Fruit fly (Drosophila melanogaster) whole organism, pupa: ENCODE data around the gene Kr-h2.

Source experiments
- CG10348 ChIP-seq: fragments of 200-800 bp; sonication (Bioruptor generic); IDR thresholded peaks from 2 replicates; pipeline ENCODE4 v1.3.6; 2022; ENCODE audit warnings: missing biosample characterization, missing genetic modification characterization
- CG12605 ChIP-seq: fragments of 200-800 bp; sonication (Bioruptor generic); IDR thresholded peaks from 2 replicates; pipeline ENCODE4 v1.3.6; 2022; ENCODE audit warnings: missing biosample characterization, missing genetic modification characterization
- CG34367 ChIP-seq: fragments of 200-800 bp; sonication (Bioruptor generic); optimal IDR thresholded peaks from 2 replicates; lab custom pipeline; 2018; ENCODE audit warnings: missing biosample characterization, mild to moderate bottlenecking, missing genetic modification characterization
- CG8159 ChIP-seq: fragments of 200-800 bp; sonication (Bioruptor generic); optimal IDR thresholded peaks from 3 replicates; lab custom pipeline; 2018; ENCODE audit warnings: missing biosample characterization, mild to moderate bottlenecking, missing genetic modification characterization, moderate library complexity
- CG8301 ChIP-seq: fragments of 200-800 bp; sonication (Bioruptor generic); optimal IDR thresholded peaks from 2 replicates; lab custom pipeline; 2018; ENCODE audit warnings: missing biosample characterization, mild to moderate bottlenecking, missing genetic modification characterization
- D1 ChIP-seq: fragments of 200-800 bp; sonication (Bioruptor generic); optimal IDR thresholded peaks from 2 replicates; lab custom pipeline; 2018; ENCODE audit warnings: missing biosample characterization, mild to moderate bottlenecking, missing genetic modification characterization, moderate library complexity
- Pif1A ChIP-seq: fragments of 200-800 bp; sonication (Bioruptor generic); optimal IDR thresholded peaks from 3 replicates; lab custom pipeline; 2016; ENCODE audit warnings: missing biosample characterization, missing genetic modification characterization
- gl ChIP-seq: fragments of 200-800 bp; sonication (Bioruptor generic); optimal IDR thresholded peaks from 2 replicates; lab custom pipeline; 2018; ENCODE audit warnings: missing biosample characterization, mild to moderate bottlenecking, missing genetic modification characterization
- rn ChIP-seq: fragments of 200-800 bp; sonication (Bioruptor generic); IDR thresholded peaks from 2 replicates; pipeline ENCODE4 v1.3.6; 2022; ENCODE audit warnings: missing biosample characterization, missing genetic modification characterization

DNA sequence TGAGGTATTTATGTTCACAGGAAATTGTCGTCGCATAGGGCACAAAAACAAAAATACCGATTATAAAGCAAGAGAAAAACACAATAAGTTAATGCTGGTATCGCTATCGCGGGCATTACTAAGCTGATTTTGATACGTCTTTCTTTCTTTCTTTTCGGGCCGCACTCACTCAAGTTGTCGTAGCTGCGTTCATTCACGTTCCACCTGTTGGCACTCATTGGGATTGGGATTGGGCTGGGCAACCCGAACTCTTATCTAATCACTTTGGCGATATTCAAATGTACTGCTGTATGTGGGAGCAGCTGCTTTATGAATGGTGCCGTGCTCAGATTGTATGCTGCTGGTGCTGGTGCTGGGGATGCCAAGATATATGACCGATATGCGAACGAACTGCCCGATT, 13.9 kb downstream of the Kr-h2 start:
- no peak for TF ChIP-seq gl (tag; lab: Kevin White, UChicago)
- TF ChIP-seq CG8301 (tag; lab: Kevin White, UChicago) = no peak
- no peak for TF ChIP-seq rn
- no peak for TF ChIP-seq CG12605 (GFP tag; lab: Robert Waterston, UW)
- TF ChIP-seq Pif1A (GFP tag; lab: Kevin White, UChicago) = no peak
- no peak for TF ChIP-seq CG8159
- no peak for TF ChIP-seq CG34367
- no peak for TF ChIP-seq CG10348 (GFP tag; lab: Robert Waterston, UW)
- TF ChIP-seq D1 (tag; lab: Kevin White, UChicago) = no peak
